Worm (Caenorhabditis elegans): ENCODE data around the gene tdo-2.

tdo-2 gene

DNA sequence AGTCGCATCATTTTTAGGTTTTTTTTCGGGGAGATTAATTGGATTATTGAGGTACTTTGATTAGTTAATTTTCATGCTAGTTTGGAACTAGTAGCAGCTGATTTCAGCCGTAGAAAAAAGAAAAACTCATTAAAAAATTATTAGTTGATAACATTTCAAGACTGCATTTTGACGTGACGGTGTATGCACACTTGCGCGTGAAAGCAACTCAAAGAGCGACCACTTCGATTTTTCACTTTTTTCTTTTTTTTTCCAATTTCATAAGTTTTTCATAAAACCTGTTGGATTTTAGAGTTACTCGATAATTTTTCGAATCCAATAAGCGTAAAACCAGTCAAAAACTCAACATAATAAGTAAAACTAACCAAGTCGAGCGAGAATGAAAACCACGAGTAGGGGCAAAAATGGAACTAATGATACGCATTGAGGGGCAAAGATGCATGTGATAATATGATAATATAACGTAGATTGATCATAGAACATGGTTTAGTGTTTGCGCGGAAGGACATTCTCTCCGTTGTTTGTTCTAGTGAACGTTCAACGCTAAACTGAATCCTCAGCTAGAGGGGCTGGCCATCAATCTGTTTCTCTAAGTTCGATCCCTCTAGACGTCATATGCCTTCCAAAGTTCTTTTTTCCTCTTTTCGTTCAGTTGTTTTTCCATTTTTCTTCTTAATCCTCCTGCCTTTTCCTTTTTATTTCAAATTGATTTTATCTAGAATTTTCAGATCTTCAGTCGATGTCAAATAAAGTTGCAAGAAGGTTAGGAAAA is 28.6 kb upstream of the tdo-2 start, which contains the start of the genes F25B5.6 and F25B5.3:
Gene F25B5.6 (minus strand): TSS at position 572 of the 772 bp plus-strand sequence.
Gene F25B5.3 (plus strand): TSS at position 722 of the 772 bp plus-strand sequence.
- no peak for TF ChIP-seq sea-2 (GFP tag; IDR thresholded peaks at IDR 0.05)
- TF ChIP-seq unc-62 (GFP tag; optimal IDR thresholded peaks at IDR 0.05), result no peak
- TF ChIP-seq F22D6.2 (tag; optimal IDR thresholded peaks at IDR 0.05), result no peak
- no peak for TF ChIP-seq cebp-1 (GFP tag; IDR thresholded peaks at IDR 0.05)
- TF ChIP-seq cebp-1 (tag; optimal IDR thresholded peaks at IDR 0.05), result peak; percentile 18
- TF ChIP-seq mcd-1 (GFP tag; IDR thresholded peaks at IDR 0.05), result 0 out of 2 replicates have a peak, but pooled peaks have one; percentile 14
- TF ChIP-seq F57C9.4 (tag; optimal IDR thresholded peaks at IDR 0.05), result no peak
- TF ChIP-seq Y53G8AR.9 (GFP tag; conservative IDR thresholded peaks at IDR 0.05), result 0 out of 2 replicates have a peak, but pooled peaks have one; percentile 23
- TF ChIP-seq akir-1 (GFP tag; optimal IDR thresholded peaks at IDR 0.05), result no peak
- TF ChIP-seq F23B12.7 (tag; optimal IDR thresholded peaks at IDR 0.05; ENCODE audit: insufficient read depth), result peak; percentile 34

DNA sequence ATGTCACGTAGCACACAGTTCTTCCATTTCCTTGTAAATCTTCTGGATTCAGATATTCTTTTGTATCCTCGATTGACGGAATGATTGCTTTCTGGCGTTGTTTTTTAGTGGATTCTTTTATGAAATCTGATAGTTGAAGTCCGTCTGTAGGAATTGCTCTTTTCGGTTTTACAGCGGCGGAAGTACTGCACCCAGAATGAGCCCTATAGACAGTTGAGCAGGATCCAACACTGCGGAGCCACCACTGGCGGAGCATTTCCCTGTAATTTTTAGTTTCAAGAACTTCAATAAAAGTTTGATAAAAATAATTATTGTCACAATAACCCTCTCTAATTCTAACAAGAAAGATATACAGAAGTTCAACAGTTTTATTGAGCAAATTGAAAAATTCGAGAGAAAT is 26.1 kb upstream of the tdo-2 start, which contains the start of gene F25B5.5:
Gene F25B5.5 (minus strand): TSS at position 260 of the 400 bp plus-strand sequence.
- TF ChIP-seq tbx-9 (tag; optimal IDR thresholded peaks at IDR 0.05; ENCODE audit: borderline replicate concordance) (no peak), ekl-4 (GFP tag; IDR thresholded peaks at IDR 0.05) (0 out of 2 replicates have a peak, but pooled peaks have one; percentile 45), madf-8 (GFP tag; conservative IDR thresholded peaks at IDR 0.05) (no peak), pha-4 (tag; optimal IDR thresholded peaks at IDR 0.05) (no peak), ets-4 (GFP tag; optimal IDR thresholded peaks at IDR 0.05) (no peak), ztf-6 (GFP tag; IDR thresholded peaks at IDR 0.05) (no peak), rpc-1 (optimal IDR thresholded peaks at IDR 0.05) (no peak), rpc-1 (tag; optimal IDR thresholded peaks at IDR 0.05) (no peak), F10E7.11 (tag; optimal IDR thresholded peaks at IDR 0.05) (no peak), ceh-100 (GFP tag; IDR thresholded peaks at IDR 0.05) (no peak), lin-35 (GFP tag; optimal IDR thresholded peaks at IDR 0.05) (peak in 1 of 3 experiments; percentile 32), akir-1 (GFP tag; optimal IDR thresholded peaks at IDR 0.05) (no peak), ccch-3 (GFP tag; optimal IDR thresholded peaks at IDR 0.05) (no peak), madf-3 (GFP tag; IDR thresholded peaks at IDR 0.05) (0 out of 2 replicates have a peak, but pooled peaks have one; percentile 12), unc-62 (GFP tag; optimal IDR thresholded peaks at IDR 0.05) (no peak), tlf-1 (GFP tag; optimal IDR thresholded peaks at IDR 0.05) (no peak), lin-26 (GFP tag; IDR thresholded peaks at IDR 0.05) (0 out of 2 replicates have a peak, but pooled peaks have one; percentile 32), let-526 (GFP tag; IDR thresholded peaks at IDR 0.05) (no peak), egl-44 (GFP tag; IDR thresholded peaks at IDR 0.05) (0 out of 2 replicates have a peak, but pooled peaks have one; percentile 27), F55B11.4 (tag; optimal IDR thresholded peaks at IDR 0.05; ENCODE audit: borderline replicate concordance, insufficient read depth) (no peak), ama-1 (optimal IDR thresholded peaks at IDR 0.05) (peak; percentile 53), ama-1 (GFP tag; optimal IDR thresholded peaks at IDR 0.05) (no peak), cebp-1 (GFP tag; IDR thresholded peaks at IDR 0.05) (no peak), cebp-1 (tag; optimal IDR thresholded peaks at IDR 0.05) (peak; percentile 22), egrh-3 (GFP tag; IDR thresholded peaks at IDR 0.05) (no peak), dpl-1 (GFP tag; optimal IDR thresholded peaks at IDR 0.05) (no peak), zim-3 (tag; optimal IDR thresholded peaks at IDR 0.05) (no peak), Y53F4B.3 (GFP tag; IDR thresholded peaks at IDR 0.05) (no peak)
